Worm (Caenorhabditis elegans) whole organism, late embryonic: ENCODE data around the gene T24E12.12.

ENCODE experiments used
- F13H6.1 ChIP-seq: sonication (generic microtip); optimal IDR thresholded peaks from 2 replicates; lab custom pipeline; 2016; ENCODE audit warnings: missing genetic modification characterization, missing compliant biosample characterization
- K09A11.1 ChIP-seq: sonication (generic microtip); optimal IDR thresholded peaks from 2 replicates; lab custom pipeline; 2017; ENCODE audit warnings: antibody characterized with exemption, mild to moderate bottlenecking, missing genetic modification characterization, missing compliant biosample characterization; ENCODE audit not compliant: insufficient read depth
- T23F11.4 ChIP-seq: fragments of 200-800 bp; sonication (Bioruptor generic); optimal IDR thresholded peaks from 2 replicates; lab custom pipeline; 2018; ENCODE audit warnings: mild to moderate bottlenecking, missing genetic modification characterization, missing compliant biosample characterization
- ama-1 ChIP-seq: fragments of 150-350 bp; optimal IDR thresholded peaks from 2 replicates; lab custom pipeline; 2014
- ceh-6 ChIP-seq: fragments of 200-800 bp; sonication (Bioruptor generic); optimal IDR thresholded peaks from 2 replicates; lab custom pipeline; 2018; ENCODE audit warnings: mild to moderate bottlenecking, missing genetic modification characterization, missing compliant biosample characterization
- elt-4 ChIP-seq: sonication (generic microtip); optimal IDR thresholded peaks from 2 replicates; lab custom pipeline; 2016; ENCODE audit warnings: missing genetic modification characterization, missing compliant biosample characterization
- pha-4 ChIP-seq: fragments of 150-350 bp; optimal IDR thresholded peaks from 2 replicates; lab custom pipeline; 2018; ENCODE audit warnings: missing biosample characterization, missing genetic modification reagents, missing genetic modification characterization
- tbx-2 ChIP-seq: sonication (generic microtip); optimal IDR thresholded peaks from 2 replicates; lab custom pipeline; 2016; ENCODE audit warnings: missing genetic modification characterization, missing compliant biosample characterization
- unc-42 ChIP-seq: sonication (generic microtip); optimal IDR thresholded peaks from 2 replicates; lab custom pipeline; 2016; ENCODE audit warnings: missing genotype, missing genetic modification characterization, missing compliant biosample characterization
- zip-5 ChIP-seq: sonication (generic microtip); optimal IDR thresholded peaks from 2 replicates; lab custom pipeline; 2016; ENCODE audit warnings: missing genetic modification characterization, missing compliant biosample characterization

- TF ChIP-seq ceh-6 (GFP tag; lab: Kevin White, UChicago) (no peak), ama-1 (no peak), T23F11.4 (GFP tag; lab: Kevin White, UChicago) (no peak), pha-4 (tag; lab: Kevin White, UChicago) (no peak), elt-4 (tag; lab: Kevin White, UChicago) (no peak), F13H6.1 (tag; lab: Kevin White, UChicago) (no peak), unc-42 (tag; lab: Kevin White, UChicago) (no peak), tbx-2 (tag; lab: Kevin White, UChicago) (no peak), zip-5 (tag; lab: Kevin White, UChicago) (no peak), K09A11.1 (tag; lab: Kevin White, UChicago) (no peak)
These were observed 18.7 kb downstream of the T24E12.12 start for ce11 chrII:3777802-3778201.
